Worm (Caenorhabditis elegans): ENCODE results near the gene srh-303.
"Not testable (repeated sequence)": the region's sequence is repeated elsewhere in the genome, so short reads cannot be mapped to it uniquely, and the experiment has no call there.

srh-303 gene

ce11 chrV:17859065-17859464 is 27.6 kb downstream of the srh-303 start:
- TF ChIP-seq unc-120 (tag; optimal IDR thresholded peaks at IDR 0.05; ENCODE audit: poor library complexity, severe bottlenecking) (no peak), elt-1 (tag; optimal IDR thresholded peaks at IDR 0.05; ENCODE audit: borderline replicate concordance, insufficient read depth) (no peak), nhr-237 (tag; optimal IDR thresholded peaks at IDR 0.05) (no peak), unc-62 (GFP tag; optimal IDR thresholded peaks at IDR 0.05) (no peak), ceh-83 (GFP tag; optimal IDR thresholded peaks at IDR 0.05) (no peak), mls-2 (tag; optimal IDR thresholded peaks at IDR 0.05) (no peak), ceh-39 (tag; optimal IDR thresholded peaks at IDR 0.05) (no peak), flh-1 (GFP tag; optimal IDR thresholded peaks at IDR 0.05) (no peak), nhr-12 (tag; optimal IDR thresholded peaks at IDR 0.05) (no peak)

ce11 chrV:17859519-17859918 is 28.1 kb downstream of the srh-303 start:
- TF ChIP-seq blmp-1 (tag; optimal IDR thresholded peaks at IDR 0.05) (no peak), ceh-39 (tag; optimal IDR thresholded peaks at IDR 0.05) (no peak), cnd-1 (tag; optimal IDR thresholded peaks at IDR 0.05) (no peak), bed-3 (GFP tag; optimal IDR thresholded peaks at IDR 0.05) (no peak), elt-1 (tag; optimal IDR thresholded peaks at IDR 0.05; ENCODE audit: borderline replicate concordance, insufficient read depth) (no peak), ztf-11 (tag; optimal IDR thresholded peaks at IDR 0.05) (no peak), nhr-12 (tag; optimal IDR thresholded peaks at IDR 0.05) (no peak), elt-3 (tag; optimal IDR thresholded peaks at IDR 0.05) (no peak), lsy-2 (tag; optimal IDR thresholded peaks at IDR 0.05) (no peak), ham-2 (GFP tag; optimal IDR thresholded peaks at IDR 0.05) (no peak), mls-2 (tag; optimal IDR thresholded peaks at IDR 0.05) (no peak)

DNA sequence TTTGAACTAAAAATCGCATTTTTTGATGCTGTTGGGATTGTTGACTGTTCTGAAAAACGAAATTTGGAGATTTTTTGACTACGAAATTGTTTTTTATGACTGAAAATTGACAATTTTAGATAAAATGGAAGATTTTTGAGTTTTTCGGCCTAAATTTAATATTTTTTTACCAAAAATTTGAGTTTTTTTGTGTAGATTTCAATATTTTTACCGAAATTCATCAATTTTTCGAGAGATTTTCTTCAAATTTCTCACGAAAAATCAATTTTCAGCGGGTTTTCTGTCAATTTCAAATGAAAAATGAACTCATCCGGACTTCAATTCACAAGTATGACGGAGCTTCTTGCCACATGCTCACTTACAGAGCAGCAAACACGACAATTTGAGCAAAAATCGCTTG is 33.9 kb downstream of the srh-303 start, which contains the start of gene Y59A8A.8:
Gene Y59A8A.8 (plus strand): TSS at position 301 of the 400 bp plus-strand sequence.
- TF ChIP-seq elt-3, unc-39, zip-8 (tag; optimal IDR thresholded peaks at IDR 0.05): not testable (repeated sequence)

DNA sequence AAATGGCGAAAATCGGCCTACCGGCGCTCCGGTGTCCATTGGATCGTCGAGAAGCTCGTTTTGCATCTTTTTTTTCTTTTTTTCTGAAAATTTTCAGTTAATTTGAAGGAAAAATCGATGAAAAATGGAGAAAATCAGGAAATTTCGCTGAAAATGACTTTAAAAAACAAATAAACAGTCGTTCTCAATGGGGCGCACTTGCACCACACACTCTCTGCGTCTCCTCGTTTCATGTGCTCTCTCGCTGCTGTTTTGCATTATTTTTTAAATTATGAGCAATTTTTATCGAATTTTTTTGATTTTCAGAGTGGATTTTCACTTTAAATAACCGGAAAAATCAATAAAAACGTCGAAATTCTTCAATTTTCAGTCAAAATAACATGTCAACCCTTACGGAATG is 39.1 kb downstream of the srh-303 start, which contains the start of gene csn-1:
Gene csn-1 (minus strand): TSS at position 83 of the 400 bp plus-strand sequence.
- TF ChIP-seq ham-2 (GFP tag; optimal IDR thresholded peaks at IDR 0.05) (no peak), pha-4 (tag; optimal IDR thresholded peaks at IDR 0.05) (no peak), nhr-76 (tag; optimal IDR thresholded peaks at IDR 0.05) (no peak), zip-8 (tag; optimal IDR thresholded peaks at IDR 0.05) (no peak), mls-2 (tag; optimal IDR thresholded peaks at IDR 0.05) (no peak), flh-1 (GFP tag; optimal IDR thresholded peaks at IDR 0.05) (no peak)

DNA sequence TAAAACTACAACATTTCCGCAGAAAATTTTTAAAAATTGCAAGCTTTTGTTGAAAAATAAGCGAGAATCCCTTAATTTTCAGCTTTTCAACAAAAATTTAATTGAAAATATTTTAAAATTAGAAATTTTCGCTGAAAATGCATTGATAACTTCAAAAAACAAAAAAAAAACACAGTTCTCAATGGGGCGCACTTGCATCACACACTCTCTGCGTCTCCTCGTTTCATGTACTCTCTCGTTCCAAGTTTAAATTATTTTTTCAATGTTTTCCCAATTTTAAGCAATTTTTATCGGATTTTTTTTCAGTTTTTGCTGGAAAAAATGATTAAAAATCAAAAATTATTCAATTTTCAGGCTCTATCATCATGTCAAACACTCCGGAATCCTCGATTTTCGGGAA is 39.6 kb downstream of the srh-303 start, which contains the start of gene phf-14:
Gene phf-14 (plus strand): TSS at position 345 of the 400 bp plus-strand sequence.
- TF ChIP-seq ceh-39 (tag; optimal IDR thresholded peaks at IDR 0.05) (no peak), pha-4 (tag; optimal IDR thresholded peaks at IDR 0.05) (peak; percentile 5)

Data from whole organism, mixed stage, embryonic.